Worm (Caenorhabditis elegans): Measurements from ENCODE around the gene tofu-2.

The tofu-2 gene

DNA sequence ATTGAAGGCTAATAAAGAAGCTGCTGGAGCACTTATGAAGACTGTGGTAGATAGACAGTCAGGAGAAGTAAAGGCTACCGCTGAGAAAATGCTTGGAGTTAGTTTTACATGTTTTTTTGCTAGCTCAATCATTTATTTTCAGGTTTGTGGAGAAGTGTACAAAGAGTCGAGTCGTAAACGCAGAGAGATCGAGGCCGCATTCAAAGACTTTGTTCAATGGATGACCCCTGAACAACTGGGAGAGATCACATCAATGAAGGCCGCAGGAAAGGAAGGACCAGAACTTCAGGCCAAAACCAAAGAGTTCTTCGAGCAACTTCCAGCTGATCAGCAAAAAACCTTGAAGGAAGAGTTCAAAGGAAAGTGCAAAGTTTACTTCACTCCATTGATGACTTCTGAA, 27.7 kb upstream of the tofu-2 start:
- no peak for TF ChIP-seq jun-1 (tag; optimal IDR thresholded peaks at IDR 0.05)
- no peak for TF ChIP-seq skn-1 (tag; optimal IDR thresholded peaks at IDR 0.05)
- TF ChIP-seq nhr-77 (tag; optimal IDR thresholded peaks at IDR 0.05) = no peak
- TF ChIP-seq unc-62 (GFP tag; optimal IDR thresholded peaks at IDR 0.05) = no peak
- no peak for TF ChIP-seq hmg-11 (tag; optimal IDR thresholded peaks at IDR 0.05)
- TF ChIP-seq ceh-16 (tag; optimal IDR thresholded peaks at IDR 0.05) = no peak
- no peak for TF ChIP-seq pha-4 (tag; optimal IDR thresholded peaks at IDR 0.05)
- TF ChIP-seq aly-2 (tag; optimal IDR thresholded peaks at IDR 0.05) = no peak
- no peak for TF ChIP-seq nhr-28 (tag; optimal IDR thresholded peaks at IDR 0.05)
- no peak for TF ChIP-seq fkh-10 (GFP tag; optimal IDR thresholded peaks at IDR 0.05)
- no peak for TF ChIP-seq ztf-11 (tag; optimal IDR thresholded peaks at IDR 0.05)
- TF ChIP-seq nhr-25 (tag; optimal IDR thresholded peaks at IDR 0.05) = no peak
- no peak for TF ChIP-seq sea-2 (GFP tag; optimal IDR thresholded peaks at IDR 0.05)

DNA sequence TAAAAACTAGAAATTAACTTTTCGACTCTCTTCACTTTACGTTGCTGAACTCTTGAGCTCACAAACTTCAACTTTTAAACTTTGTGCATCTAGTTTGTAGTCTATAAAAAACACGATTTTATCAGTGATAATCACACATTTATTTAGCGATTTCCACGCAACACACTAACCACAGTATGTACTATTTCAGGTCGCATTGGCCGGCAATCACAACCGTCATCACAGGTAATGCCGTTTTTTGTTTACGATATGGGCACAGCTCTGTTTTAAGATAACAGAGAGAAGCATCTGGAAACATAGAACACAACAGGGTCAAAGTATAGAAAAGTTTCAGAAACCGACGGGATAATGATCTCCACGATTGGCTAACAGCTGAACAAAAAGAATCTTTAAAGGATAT, 25.1 kb upstream of the tofu-2 start:
- no peak for TF ChIP-seq skn-1 (tag; optimal IDR thresholded peaks at IDR 0.05)
- peak; percentile 88 for TF ChIP-seq elt-2 (tag; optimal IDR thresholded peaks at IDR 0.05)
- TF ChIP-seq eor-1 (tag; optimal IDR thresholded peaks at IDR 0.05) = no peak
- TF ChIP-seq pqm-1 (tag; optimal IDR thresholded peaks at IDR 0.05) = peak; percentile 76
- no peak for TF ChIP-seq aly-2 (tag; optimal IDR thresholded peaks at IDR 0.05)
- no peak for TF ChIP-seq lsy-12 (tag; optimal IDR thresholded peaks at IDR 0.05)
- no peak for TF ChIP-seq ceh-82 (tag; optimal IDR thresholded peaks at IDR 0.05)
- no peak for TF ChIP-seq hmg-11 (tag; optimal IDR thresholded peaks at IDR 0.05)
- peak; percentile 51 for TF ChIP-seq pha-4 (tag; optimal IDR thresholded peaks at IDR 0.05)
- no peak for TF ChIP-seq fos-1 (tag; optimal IDR thresholded peaks at IDR 0.05)
- no peak for TF ChIP-seq egl-5 (tag; optimal IDR thresholded peaks at IDR 0.05)
- no peak for TF ChIP-seq zag-1 (tag; optimal IDR thresholded peaks at IDR 0.05)
- no peak for TF ChIP-seq nhr-43 (tag; optimal IDR thresholded peaks at IDR 0.05; ENCODE audit: poor library complexity, severe bottlenecking)
- TF ChIP-seq nhr-12 (tag; optimal IDR thresholded peaks at IDR 0.05) = no peak
- no peak for TF ChIP-seq nhr-11 (tag; optimal IDR thresholded peaks at IDR 0.05)

DNA sequence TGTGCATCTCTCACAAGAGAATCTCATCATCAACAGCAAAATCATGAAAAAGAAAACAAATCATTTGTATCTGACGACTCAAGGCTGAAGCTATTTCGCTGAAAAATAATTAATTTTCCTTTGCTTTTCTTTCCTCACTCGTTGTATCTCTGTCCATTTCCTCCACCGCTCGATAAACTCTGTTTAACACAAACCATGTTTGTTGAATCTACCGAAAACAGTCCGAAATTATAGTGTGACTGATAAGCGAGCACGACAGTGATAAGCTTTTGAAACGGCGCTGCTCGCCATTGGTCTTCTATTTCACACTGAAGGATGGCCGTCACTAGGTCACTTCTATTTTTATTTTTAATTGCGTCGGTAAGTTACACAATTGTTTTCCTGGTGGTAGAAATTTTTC, 24.6 kb upstream of the tofu-2 start, which contains the start of gene npa-1:
TSS of gene npa-1 (plus strand) at position 142 of the 400 bp plus-strand sequence.
- TF ChIP-seq elt-1 (tag; optimal IDR thresholded peaks at IDR 0.05) (no peak), elt-2 (tag; optimal IDR thresholded peaks at IDR 0.05) (peak; percentile 48), pqm-1 (tag; optimal IDR thresholded peaks at IDR 0.05) (peak; percentile 63), fkh-10 (GFP tag; optimal IDR thresholded peaks at IDR 0.05) (no peak), ceh-28 (tag; optimal IDR thresholded peaks at IDR 0.05) (no peak)

DNA sequence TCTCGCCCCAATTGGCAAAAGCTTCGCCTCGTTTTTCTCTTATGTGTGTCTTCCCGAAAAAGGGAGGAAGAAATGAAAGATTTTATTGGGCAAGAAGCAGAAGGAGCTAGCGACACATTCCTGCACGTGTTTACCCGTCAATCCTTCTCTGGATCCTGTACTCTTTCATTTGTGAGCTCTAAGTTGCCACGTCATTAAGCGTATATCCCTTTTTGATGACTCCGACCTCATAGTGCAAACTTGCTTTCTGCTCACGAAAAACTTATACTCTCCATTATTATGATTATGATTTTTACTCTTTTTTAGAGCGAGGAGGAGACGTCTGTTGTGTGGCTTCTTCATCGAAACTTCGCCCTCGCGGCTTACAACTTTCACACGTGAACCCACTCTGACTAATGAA, 21.3 kb upstream of the tofu-2 start, which contains the start of gene F27B10.1:
TSS of gene F27B10.1 (plus strand) at position 301 of the 400 bp plus-strand sequence.
- TF ChIP-seq ztf-11 (tag; optimal IDR thresholded peaks at IDR 0.05) (no peak), pha-4 (tag; optimal IDR thresholded peaks at IDR 0.05) (no peak), jun-1 (tag; optimal IDR thresholded peaks at IDR 0.05) (no peak), egl-27 (tag; optimal IDR thresholded peaks at IDR 0.05) (no peak), egl-5 (tag; optimal IDR thresholded peaks at IDR 0.05) (no peak), ceh-28 (tag; optimal IDR thresholded peaks at IDR 0.05) (no peak), elt-3 (tag; optimal IDR thresholded peaks at IDR 0.05) (no peak), snpc-4 (tag; optimal IDR thresholded peaks at IDR 0.05) (no peak), nhr-11 (tag; optimal IDR thresholded peaks at IDR 0.05) (no peak), nhr-28 (tag; optimal IDR thresholded peaks at IDR 0.05) (no peak), daf-12 (tag; optimal IDR thresholded peaks at IDR 0.05) (no peak), ceh-9 (tag; optimal IDR thresholded peaks at IDR 0.05) (no peak), mdl-1 (tag; optimal IDR thresholded peaks at IDR 0.05) (no peak), eor-1 (tag; optimal IDR thresholded peaks at IDR 0.05) (no peak), nfya-1 (tag; optimal IDR thresholded peaks at IDR 0.05; ENCODE audit: insufficient read depth) (no peak), lsy-12 (tag; optimal IDR thresholded peaks at IDR 0.05) (no peak)

DNA sequence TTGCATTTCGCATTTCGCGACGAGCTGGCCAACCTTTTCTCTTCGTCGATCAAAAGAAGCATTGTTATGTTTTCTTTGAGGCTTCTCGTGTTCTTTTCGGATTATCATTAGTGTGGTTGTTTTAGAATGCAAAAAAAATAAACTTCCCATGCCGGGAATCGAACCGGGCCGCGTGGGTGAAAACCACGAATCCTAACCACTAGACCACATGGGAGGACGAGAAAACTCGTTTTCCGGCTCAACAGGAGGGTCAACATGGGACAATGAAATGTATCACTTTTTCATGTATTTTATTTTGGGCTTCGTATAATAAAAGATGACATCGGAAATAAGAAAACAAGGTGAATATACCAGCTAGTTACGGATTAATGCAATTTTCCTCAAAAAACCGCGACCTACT, 18.6 kb upstream of the tofu-2 start:
- TF ChIP-seq skn-1 (tag; optimal IDR thresholded peaks at IDR 0.05) = no peak
- no peak for TF ChIP-seq fkh-2 (tag; optimal IDR thresholded peaks at IDR 0.05)
- TF ChIP-seq ZK546.5 (tag; optimal IDR thresholded peaks at IDR 0.05) = no peak
- no peak for TF ChIP-seq eor-1 (tag; optimal IDR thresholded peaks at IDR 0.05)
- TF ChIP-seq lsy-12 (tag; optimal IDR thresholded peaks at IDR 0.05) = no peak
- no peak for TF ChIP-seq ceh-9 (tag; optimal IDR thresholded peaks at IDR 0.05)
- TF ChIP-seq nhr-77 (tag; optimal IDR thresholded peaks at IDR 0.05) = no peak
- no peak for TF ChIP-seq nhr-67 (tag; optimal IDR thresholded peaks at IDR 0.05)
- TF ChIP-seq zag-1 (tag; optimal IDR thresholded peaks at IDR 0.05) = no peak
- no peak for TF ChIP-seq daf-12 (tag; optimal IDR thresholded peaks at IDR 0.05)
- no peak for TF ChIP-seq tbx-2 (tag; optimal IDR thresholded peaks at IDR 0.05)
- no peak for TF ChIP-seq mml-1 (tag; optimal IDR thresholded peaks at IDR 0.05)
